Worm (Caenorhabditis elegans) whole organism, L1 larva: ENCODE measurements around the gene peb-1.

ENCODE experiments used
- ceh-63 ChIP-seq: fragments of 200-800 bp; sonication (Bioruptor generic); optimal IDR thresholded peaks from 2 replicates; lab custom pipeline; 2018; ENCODE audit warnings: mild to moderate bottlenecking, missing genetic modification characterization, missing compliant biosample characterization
- nhr-20 ChIP-seq: sonication (generic microtip); optimal IDR thresholded peaks from 2 replicates; lab custom pipeline; 2016; ENCODE audit warnings: mild to moderate bottlenecking, missing genetic modification characterization, missing compliant biosample characterization
- rnt-1 ChIP-seq: sonication (generic microtip); optimal IDR thresholded peaks from 2 replicates; lab custom pipeline; 2016; ENCODE audit warnings: mild to moderate bottlenecking, missing genetic modification characterization, moderate library complexity, missing compliant biosample characterization
- unc-86 ChIP-seq: sonication (generic microtip); optimal IDR thresholded peaks from 2 replicates; lab custom pipeline; 2016; ENCODE audit warnings: missing genetic modification characterization, missing compliant biosample characterization
- zag-1 ChIP-seq: fragments of 150-350 bp; optimal IDR thresholded peaks from 2 replicates; lab custom pipeline; 2014; ENCODE audit warnings: missing biosample characterization, missing genetic modification characterization

ce11 chrX:2178410-2178944 is 32.4 kb upstream of the peb-1 start:
- TF ChIP-seq unc-86 (tag; lab: Kevin White, UChicago) (no peak), rnt-1 (tag; lab: Kevin White, UChicago) (no peak), zag-1 (tag; lab: Kevin White, UChicago) (no peak), ceh-63 (GFP tag; lab: Kevin White, UChicago) (no peak), nhr-20 (no peak)
